Worm (Caenorhabditis elegans) whole organism, L1 larva: ENCODE results near the gene Y9C9A.13.

ENCODE experiments used
- aly-2 ChIP-seq: fragments of 150-350 bp; optimal IDR thresholded peaks from 2 replicates; lab custom pipeline; 2014; ENCODE audit warnings: missing biosample characterization, missing genetic modification characterization
- ceh-63 ChIP-seq: fragments of 200-800 bp; sonication (Bioruptor generic); optimal IDR thresholded peaks from 2 replicates; lab custom pipeline; 2018; ENCODE audit warnings: mild to moderate bottlenecking, missing genetic modification characterization, missing compliant biosample characterization
- ces-1 ChIP-seq: fragments of 150-350 bp; optimal IDR thresholded peaks from 2 replicates; lab custom pipeline; 2014; ENCODE audit warnings: missing biosample characterization, missing genetic modification reagents, missing genetic modification characterization
- dpl-1 ChIP-seq, 3 experiments: fragments of 150-350 bp in 2 of 3; sonication (generic microtip) in 1 of 3; optimal IDR thresholded peaks; 2 replicates each; lab custom pipeline; 2014 to 2017; ENCODE audit warnings: missing biosample characterization in 3 of 3, missing genetic modification characterization in 3 of 3, missing genetic modification reagents in 3 of 3
- dsc-1 ChIP-seq: sonication (generic microtip); optimal IDR thresholded peaks from 2 replicates; lab custom pipeline; 2016; ENCODE audit warnings: mild to moderate bottlenecking, missing genetic modification characterization, missing compliant biosample characterization
- efl-1 ChIP-seq, 4 experiments: fragments of 150-350 bp; optimal IDR thresholded peaks in 3 of 4; peaks in 1 of 4; 1 replicate in 1 of 4; 2 replicates in 3 of 4; lab custom pipeline; 2014; ENCODE audit warnings: missing biosample characterization in 2 of 4, missing genetic modification characterization in 2 of 4, missing genetic modification reagents in 2 of 4
- egl-13 ChIP-seq: sonication (generic microtip); optimal IDR thresholded peaks from 2 replicates; lab custom pipeline; 2016; ENCODE audit warnings: missing genotype, missing genetic modification reagents, missing genetic modification characterization, missing compliant biosample characterization
- egl-27 ChIP-seq, 2 experiments: fragments of 150-350 bp in 1 of 2; sonication (generic microtip); optimal IDR thresholded peaks; 3 replicates each; lab custom pipeline; 2017 to 2018; ENCODE audit warnings: missing biosample characterization in 2 of 2, missing genetic modification characterization in 2 of 2, missing genetic modification reagents in 2 of 2
- elt-2 ChIP-seq: sonication (generic microtip); optimal IDR thresholded peaks from 2 replicates; lab custom pipeline; 2016; ENCODE audit warnings: missing genetic modification characterization, mild to moderate bottlenecking, inconsistent platforms, missing compliant biosample characterization, missing genetic modification reagents
- fkh-10 ChIP-seq: sonication (generic microtip); optimal IDR thresholded peaks from 2 replicates; lab custom pipeline; 2017; ENCODE audit warnings: missing biosample characterization, missing genetic modification reagents, missing genetic modification characterization
- fkh-8 ChIP-seq: sonication (generic microtip); optimal IDR thresholded peaks from 2 replicates; lab custom pipeline; 2016; ENCODE audit warnings: mild to moderate bottlenecking, missing genetic modification characterization, missing compliant biosample characterization
- hlh-4 ChIP-seq: sonication (generic microtip); optimal IDR thresholded peaks from 2 replicates; lab custom pipeline; 2016; ENCODE audit warnings: mild to moderate bottlenecking, missing genetic modification characterization, missing compliant biosample characterization
- irx-1 ChIP-seq: sonication (generic microtip); optimal IDR thresholded peaks from 2 replicates; lab custom pipeline; 2016; ENCODE audit warnings: missing genetic modification characterization, missing compliant biosample characterization
- lin-14 ChIP-seq: fragments of 200-800 bp; sonication (Bioruptor generic); optimal IDR thresholded peaks from 2 replicates; lab custom pipeline; 2018; ENCODE audit warnings: mild to moderate bottlenecking, missing genetic modification characterization, moderate library complexity, missing compliant biosample characterization
- lin-15B ChIP-seq: fragments of 150-350 bp; sonication (generic microtip); optimal IDR thresholded peaks from 3 replicates; lab custom pipeline; 2014; ENCODE audit warnings: missing biosample characterization, missing genetic modification characterization
- lin-39 ChIP-seq: fragments of 150-350 bp; optimal IDR thresholded peaks from 2 replicates; lab custom pipeline; 2014; ENCODE audit warnings: missing biosample characterization, missing genetic modification reagents, missing genetic modification characterization
- lir-3 ChIP-seq: sonication (generic microtip); optimal IDR thresholded peaks from 2 replicates; lab custom pipeline; 2016; ENCODE audit warnings: mild to moderate bottlenecking, missing genetic modification characterization, moderate library complexity, missing compliant biosample characterization; ENCODE audit not compliant: poor library complexity
- lsy-2 ChIP-seq, 2 experiments: fragments of 150-350 bp; optimal IDR thresholded peaks; 2 replicates each; lab custom pipeline; 2014; ENCODE audit warnings: missing biosample characterization in 2 of 2, missing genetic modification characterization in 2 of 2
- mdl-1 ChIP-seq, 2 experiments: fragments of 150-350 bp; optimal IDR thresholded peaks; 2 replicates each; lab custom pipeline; 2014 to 2017; ENCODE audit warnings: missing biosample characterization in 2 of 2, missing genetic modification characterization in 2 of 2, inconsistent platforms in 1 of 2
- mep-1 ChIP-seq: fragments of 150-350 bp; optimal IDR thresholded peaks from 2 replicates; lab custom pipeline; 2014; ENCODE audit warnings: missing biosample characterization, missing genetic modification characterization
- nhr-20 ChIP-seq: sonication (generic microtip); optimal IDR thresholded peaks from 2 replicates; lab custom pipeline; 2016; ENCODE audit warnings: mild to moderate bottlenecking, missing genetic modification characterization, missing compliant biosample characterization
- nhr-237 ChIP-seq: fragments of 150-350 bp; optimal IDR thresholded peaks from 2 replicates; lab custom pipeline; 2014; ENCODE audit warnings: missing biosample characterization, missing genetic modification characterization
- nhr-90 ChIP-seq: sonication (generic microtip); optimal IDR thresholded peaks from 2 replicates; lab custom pipeline; 2016; ENCODE audit warnings: mild to moderate bottlenecking, missing genetic modification characterization, missing compliant biosample characterization; ENCODE audit not compliant: poor library complexity
- pax-3 ChIP-seq: fragments of 200-800 bp; sonication (Bioruptor generic); optimal IDR thresholded peaks from 2 replicates; lab custom pipeline; 2018; ENCODE audit warnings: mild to moderate bottlenecking, missing genetic modification characterization, moderate library complexity, missing compliant biosample characterization
- rnt-1 ChIP-seq: sonication (generic microtip); optimal IDR thresholded peaks from 2 replicates; lab custom pipeline; 2016; ENCODE audit warnings: mild to moderate bottlenecking, missing genetic modification characterization, moderate library complexity, missing compliant biosample characterization
- sox-4 ChIP-seq: sonication (generic microtip); optimal IDR thresholded peaks from 2 replicates; lab custom pipeline; 2016; ENCODE audit warnings: missing genetic modification characterization, missing compliant biosample characterization
- swsn-7 ChIP-seq: sonication (generic microtip); optimal IDR thresholded peaks from 2 replicates; lab custom pipeline; 2016; ENCODE audit warnings: missing genetic modification characterization, missing compliant biosample characterization
- tbx-2 ChIP-seq: sonication (generic microtip); optimal IDR thresholded peaks from 2 replicates; lab custom pipeline; 2016; ENCODE audit warnings: missing genetic modification characterization, missing compliant biosample characterization
- unc-86 ChIP-seq: sonication (generic microtip); optimal IDR thresholded peaks from 2 replicates; lab custom pipeline; 2016; ENCODE audit warnings: missing genetic modification characterization, missing compliant biosample characterization
- unc-98 ChIP-seq: fragments of 200-800 bp; sonication (Bioruptor generic); IDR thresholded peaks from 2 replicates; pipeline ENCODE4 v1.3.6; 2022; ENCODE audit warnings: missing genetic modification characterization, missing compliant biosample characterization
- zag-1 ChIP-seq: fragments of 150-350 bp; optimal IDR thresholded peaks from 2 replicates; lab custom pipeline; 2014; ENCODE audit warnings: missing biosample characterization, missing genetic modification characterization

Gene Y9C9A.13

DNA sequence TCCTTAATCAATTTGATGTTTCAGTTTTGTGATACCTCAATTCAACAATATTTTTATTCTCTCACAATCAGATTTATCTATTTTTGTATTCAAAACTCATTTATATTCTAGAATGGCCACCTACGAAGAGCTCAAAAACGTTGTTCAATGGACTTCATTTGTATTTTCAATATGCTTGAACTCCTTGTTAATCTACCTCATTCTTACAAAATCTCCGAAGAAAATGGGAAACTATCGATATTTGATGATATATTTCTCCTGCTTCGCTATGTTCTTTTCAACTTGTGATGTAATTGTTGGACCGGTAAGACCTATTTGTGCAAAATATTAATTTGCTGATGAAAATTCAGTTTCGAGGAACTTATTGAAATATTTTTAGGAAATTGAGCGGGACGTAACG is 8.7 kb downstream of the Y9C9A.13 start, which contains the start of gene str-164:
Gene str-164, plus strand, starts transcription at position 113 of the 400 bp plus-strand sequence.
- TF ChIP-seq efl-1 (optimal IDR thresholded peaks at IDR 0.05; lab: Kevin White, UChicago) = no peak
- TF ChIP-seq efl-1 (GFP tag; optimal IDR thresholded peaks at IDR 0.05 in 1 of 2; lab: Kevin White, UChicago) = peak in 1 of 2 experiments; percentile 76
- TF ChIP-seq ces-1 (GFP tag; lab: Kevin White, UChicago) = no peak

- TF ChIP-seq sox-4 (tag; lab: Kevin White, UChicago) (peak; percentile 44), fkh-8 (peak; percentile 39), pax-3 (peak; percentile 39), lin-14 (no peak), nhr-20 (tag; lab: Kevin White, UChicago) (no peak), tbx-2 (no peak), dsc-1 (tag; lab: Kevin White, UChicago) (peak; percentile 55)
Observed at ce11 chrIV:4953887-4954286, 15.4 kb downstream of the Y9C9A.13 start, which contains the start of gene str-163. Gene str-163 (plus strand): TSS chrIV:4954187.

- TF ChIP-seq unc-86 (tag; lab: Kevin White, UChicago) (no peak), swsn-7 (tag; lab: Kevin White, UChicago) (no peak), fkh-8 (peak; percentile 17)
Observed at ce11 chrIV:4945771-4946170, 23.5 kb downstream of the Y9C9A.13 start, which contains the start of gene str-169. Gene str-169 (plus strand): TSS chrIV:4946071.

DNA sequence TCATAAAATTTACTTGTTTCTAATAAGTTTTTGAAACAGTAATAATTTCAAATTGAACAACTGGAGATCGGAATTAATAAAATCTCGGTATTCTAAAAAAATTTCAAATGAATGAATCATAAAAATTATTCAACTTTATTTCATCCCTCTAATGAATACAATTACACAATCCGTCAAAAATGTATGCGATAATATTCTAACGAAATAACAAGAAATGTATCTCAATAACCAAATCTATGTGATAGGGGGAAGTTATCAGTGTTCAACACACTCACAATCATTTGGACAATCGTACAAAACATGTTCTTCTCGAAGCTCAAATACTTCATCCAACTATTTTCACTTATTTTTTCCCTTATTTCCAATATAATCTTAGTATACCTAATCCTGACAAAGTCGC is 27.6 kb downstream of the Y9C9A.13 start, which contains the start of gene Y9C9A.5:
Gene Y9C9A.5, plus strand, starts transcription at position 301 of the 400 bp plus-strand sequence.
- no peak for TF ChIP-seq hlh-4 (tag; lab: Kevin White, UChicago)
- no peak for TF ChIP-seq fkh-10 (GFP tag; lab: Kevin White, UChicago)
- no peak for TF ChIP-seq rnt-1 (tag; lab: Kevin White, UChicago)
- no peak for TF ChIP-seq irx-1 (tag; lab: Kevin White, UChicago)
- TF ChIP-seq lin-15B (tag; lab: Kevin White, UChicago) = no peak
- TF ChIP-seq zag-1 (tag; lab: Kevin White, UChicago) = no peak
- TF ChIP-seq aly-2 (tag; lab: Kevin White, UChicago) = no peak
- no peak for TF ChIP-seq egl-13 (tag; lab: Kevin White, UChicago)
- TF ChIP-seq tbx-2 = no peak
- no peak for TF ChIP-seq nhr-90 (tag; lab: Kevin White, UChicago)
- TF ChIP-seq lsy-2 (tag; optimal IDR thresholded peaks at IDR 0.05; lab: Kevin White, UChicago) = no peak
- TF ChIP-seq mep-1 (tag; lab: Kevin White, UChicago) = no peak
- TF ChIP-seq nhr-237 (tag; lab: Kevin White, UChicago) = no peak
- TF ChIP-seq unc-98 (GFP tag; lab: Robert Waterston, UW) = no peak
- TF ChIP-seq mdl-1 (tag; optimal IDR thresholded peaks at IDR 0.05; lab: Kevin White, UChicago) = no peak
- no peak for TF ChIP-seq lir-3 (tag; lab: Kevin White, UChicago)

DNA sequence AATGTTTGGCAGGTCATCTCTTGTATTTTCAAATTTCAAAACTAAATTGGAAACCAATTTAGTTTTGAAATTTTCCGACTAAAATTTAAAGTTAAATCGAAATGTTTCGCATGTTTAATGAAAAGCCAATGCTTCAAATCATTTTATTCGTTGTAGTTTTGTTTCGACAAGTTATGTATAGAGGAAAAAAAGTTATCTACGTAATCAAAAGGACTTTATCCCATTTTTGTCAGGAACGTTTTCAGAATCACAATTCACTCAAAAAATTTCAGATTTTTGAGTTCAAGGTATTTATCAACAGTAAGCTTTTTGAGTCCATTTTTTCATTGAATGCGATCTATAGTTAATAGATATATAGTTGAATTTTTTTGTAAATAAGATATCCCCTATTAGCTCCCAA is 30.7 kb downstream of the Y9C9A.13 start, which contains the start of gene str-168:
Gene str-168, plus strand, starts transcription at position 301 of the 400 bp plus-strand sequence.
- TF ChIP-seq lin-39 (tag; lab: Kevin White, UChicago) (no peak), mep-1 (tag; lab: Kevin White, UChicago) (no peak), irx-1 (tag; lab: Kevin White, UChicago) (no peak), fkh-8 (no peak), dpl-1 (GFP tag; optimal IDR thresholded peaks at IDR 0.05; lab: Kevin White, UChicago) (no peak), egl-27 (tag; optimal IDR thresholded peaks at IDR 0.05; lab: Kevin White, UChicago) (no peak), ceh-63 (GFP tag; lab: Kevin White, UChicago) (no peak)

DNA sequence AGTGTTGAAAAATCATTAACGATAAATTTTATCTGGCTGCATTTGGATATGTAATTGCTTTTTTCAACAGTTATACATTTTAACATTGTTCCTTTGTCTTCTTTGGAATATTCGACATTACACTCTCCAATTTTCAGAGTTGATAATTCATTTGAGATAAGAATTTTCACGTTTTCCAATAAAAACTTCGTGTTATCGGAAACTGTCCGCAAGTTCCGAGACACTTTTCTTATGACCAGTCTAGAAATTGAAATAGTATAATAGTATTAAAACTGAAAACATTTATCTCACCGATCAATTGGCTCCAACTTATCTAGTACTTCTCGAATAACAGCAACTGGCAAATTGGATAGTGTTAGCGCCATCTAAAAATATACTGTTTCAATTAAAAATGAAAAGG is 31.7 kb downstream of the Y9C9A.13 start, which contains the start of gene fbxa-86:
Gene fbxa-86, minus strand, starts transcription at position 367 of the 400 bp plus-strand sequence.
- TF ChIP-seq lir-3 (tag; lab: Kevin White, UChicago) (no peak), elt-2 (tag; lab: Kevin White, UChicago) (peak; percentile 56)
